Worm (Caenorhabditis elegans) whole organism, late embryonic: ENCODE measurements around the gene gst-3.

Experiments used
- Y22D7AL.16 ChIP-seq: sonication (generic microtip); optimal IDR thresholded peaks from 2 replicates; lab custom pipeline; 2016; ENCODE audit warnings: missing genetic modification characterization, missing compliant biosample characterization
- ceh-18 ChIP-seq: sonication (generic microtip); optimal IDR thresholded peaks from 2 replicates; lab custom pipeline; 2016; ENCODE audit warnings: missing genetic modification characterization, missing compliant biosample characterization
- fkh-10 ChIP-seq: fragments of 150-350 bp; optimal IDR thresholded peaks from 2 replicates; lab custom pipeline; 2014; ENCODE audit warnings: missing biosample characterization, missing genetic modification reagents, missing genetic modification characterization
- rnt-1 ChIP-seq: sonication (generic microtip); optimal IDR thresholded peaks from 2 replicates; lab custom pipeline; 2016; ENCODE audit warnings: missing genetic modification characterization, missing compliant biosample characterization

- TF ChIP-seq ceh-18 (tag; lab: Kevin White, UChicago), result no peak
- no peak for TF ChIP-seq Y22D7AL.16 (tag; lab: Kevin White, UChicago)
- TF ChIP-seq fkh-10 (GFP tag; lab: Kevin White, UChicago), result no peak
- TF ChIP-seq rnt-1 (tag; lab: Kevin White, UChicago), result no peak
Measured at ce11 chrIV:10157489-10158088, 17.5 kb upstream of the gst-3 start, which contains the start of gene ttr-53.
